Worm (Caenorhabditis elegans) whole organism, L1 larva: Measurements from ENCODE around the gene lec-3.

Experiments used
- dpl-1 ChIP-seq, 3 experiments: fragments of 150-350 bp in 2 of 3; sonication (generic microtip) in 1 of 3; optimal IDR thresholded peaks; 2 replicates each; lab custom pipeline; 2014 to 2017; ENCODE audit warnings: missing biosample characterization in 3 of 3, missing genetic modification characterization in 3 of 3, missing genetic modification reagents in 3 of 3
- lin-39 ChIP-seq: fragments of 150-350 bp; optimal IDR thresholded peaks from 2 replicates; lab custom pipeline; 2014; ENCODE audit warnings: missing biosample characterization, missing genetic modification reagents, missing genetic modification characterization
- nhr-28 ChIP-seq: fragments of 150-350 bp; optimal IDR thresholded peaks from 2 replicates; lab custom pipeline; 2014; ENCODE audit warnings: missing biosample characterization, missing genetic modification characterization
- zag-1 ChIP-seq: fragments of 150-350 bp; optimal IDR thresholded peaks from 2 replicates; lab custom pipeline; 2014; ENCODE audit warnings: missing biosample characterization, missing genetic modification characterization

DNA sequence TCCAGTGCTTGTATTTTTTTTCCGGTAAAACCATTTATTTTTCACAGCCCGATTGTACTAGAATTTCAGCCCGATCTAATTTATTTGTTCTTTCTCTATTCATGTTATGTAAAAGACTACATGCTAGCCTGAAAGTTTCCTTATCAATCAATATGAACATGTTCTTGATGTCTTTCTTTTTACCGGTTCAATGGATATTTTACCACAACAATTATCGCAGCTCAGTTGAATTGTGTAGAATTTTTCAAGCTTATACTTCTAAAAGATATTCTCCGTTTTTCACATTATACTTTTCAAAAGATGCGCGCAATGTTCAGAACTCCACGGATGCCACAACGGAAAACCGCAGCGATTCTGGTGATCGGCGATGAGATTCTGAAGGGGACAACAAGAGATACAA, 47.1 kb upstream of the lec-3 start, which contains the start of gene flad-1:
- TF ChIP-seq lin-39 (tag; lab: Kevin White, UChicago) (no peak), nhr-28 (tag; lab: Kevin White, UChicago) (no peak), zag-1 (tag; lab: Kevin White, UChicago) (no peak), dpl-1 (GFP tag; optimal IDR thresholded peaks at IDR 0.05; lab: Kevin White, UChicago) (no peak)
